Worm (Caenorhabditis elegans) whole organism, early embryonic: ENCODE data around the gene C27C12.3.

Experiments
- B0310.2 ChIP-seq: sonication (generic microtip); optimal IDR thresholded peaks from 2 replicates; lab custom pipeline; 2016; ENCODE audit warnings: mild to moderate bottlenecking, missing genetic modification characterization, missing compliant biosample characterization
- F13C5.2 ChIP-seq: sonication (generic microtip); optimal IDR thresholded peaks from 2 replicates; lab custom pipeline; 2017; ENCODE audit warnings: mild to moderate bottlenecking, missing genetic modification characterization, inconsistent platforms, missing compliant biosample characterization
- aly-1 ChIP-seq: sonication (generic microtip); optimal IDR thresholded peaks from 2 replicates; lab custom pipeline; 2016; ENCODE audit warnings: missing genetic modification characterization, missing compliant biosample characterization
- ama-1 ChIP-seq: fragments of 150-350 bp; optimal IDR thresholded peaks from 2 replicates; lab custom pipeline; 2014
- ceh-13 ChIP-seq: fragments of 200-800 bp; sonication (Bioruptor generic); optimal IDR thresholded peaks from 2 replicates; lab custom pipeline; 2018; ENCODE audit warnings: mild to moderate bottlenecking, missing genetic modification characterization, missing compliant biosample characterization
- ceh-36 ChIP-seq: sonication (generic microtip); optimal IDR thresholded peaks from 2 replicates; lab custom pipeline; 2016; ENCODE audit warnings: missing genetic modification characterization, inconsistent platforms, missing compliant biosample characterization
- ets-7 ChIP-seq: sonication (generic microtip); optimal IDR thresholded peaks from 2 replicates; lab custom pipeline; 2016; ENCODE audit warnings: missing genotype, missing genetic modification characterization, missing compliant biosample characterization
- flt-1 ChIP-seq: fragments of 200-800 bp; sonication (Bioruptor generic); IDR thresholded peaks from 2 replicates; pipeline ENCODE4 v1.3.6; 2022; ENCODE audit warnings: missing genetic modification characterization, missing compliant biosample characterization
- hmbx-1 ChIP-seq: sonication (generic microtip); optimal IDR thresholded peaks from 2 replicates; lab custom pipeline; 2016; ENCODE audit warnings: mild to moderate bottlenecking, missing genetic modification characterization, missing compliant biosample characterization
- hmg-4 ChIP-seq: fragments of 200-800 bp; sonication (Bioruptor generic); optimal IDR thresholded peaks from 2 replicates; lab custom pipeline; 2018; ENCODE audit warnings: mild to moderate bottlenecking, missing genetic modification characterization, missing compliant biosample characterization
- hnd-1 ChIP-seq: sonication (generic microtip); optimal IDR thresholded peaks from 2 replicates; lab custom pipeline; 2016; ENCODE audit warnings: missing genetic modification characterization, missing compliant biosample characterization
- pes-1 ChIP-seq: fragments of 200-800 bp; sonication (Bioruptor generic); IDR thresholded peaks from 2 replicates; pipeline ENCODE4 v1.3.6; 2022; ENCODE audit warnings: missing genetic modification reagents, missing genetic modification characterization, missing compliant biosample characterization
- scrt-1 ChIP-seq: fragments of 200-800 bp; sonication (Bioruptor generic); IDR thresholded peaks from 2 replicates; pipeline ENCODE4 v1.3.6; 2022; ENCODE audit warnings: missing genetic modification characterization, missing compliant biosample characterization
- sea-1 ChIP-seq: fragments of 200-800 bp; sonication (Bioruptor generic); conservative IDR thresholded peaks from 2 replicates; pipeline ENCODE4 v1.3.6; 2022; ENCODE audit warnings: missing genetic modification characterization, missing compliant biosample characterization
- tbx-11 ChIP-seq: fragments of 200-800 bp; sonication (Bioruptor generic); IDR thresholded peaks from 2 replicates; pipeline ENCODE4 v1.3.6; 2022; ENCODE audit warnings: missing genetic modification characterization, missing compliant biosample characterization
- tbx-37 ChIP-seq: fragments of 200-800 bp; sonication (Bioruptor generic); conservative IDR thresholded peaks from 2 replicates; pipeline ENCODE4 v1.3.6; 2022; ENCODE audit warnings: missing genetic modification reagents, missing genetic modification characterization, missing compliant biosample characterization
- tra-4 ChIP-seq: sonication (generic microtip); optimal IDR thresholded peaks from 2 replicates; lab custom pipeline; 2017; ENCODE audit warnings: missing genetic modification characterization, missing compliant biosample characterization

The C27C12.3 gene

ce11 chrX:14844481-14844880 is 21.2 kb downstream of the C27C12.3 start:
- TF ChIP-seq hmg-4 (GFP tag; lab: Kevin White, UChicago): no peak
- TF ChIP-seq scrt-1 (GFP tag; lab: Robert Waterston, UW): no peak
- TF ChIP-seq hnd-1 (tag; lab: Kevin White, UChicago): no peak
- TF ChIP-seq ceh-13: no peak
- no peak for TF ChIP-seq tbx-11 (GFP tag; lab: Robert Waterston, UW)
- TF ChIP-seq aly-1 (tag; lab: Kevin White, UChicago): no peak
- TF ChIP-seq ama-1 (lab: Kevin White, UChicago): no peak
- no peak for TF ChIP-seq F13C5.2
- no peak for TF ChIP-seq tbx-37 (GFP tag; lab: Robert Waterston, UW)
- no peak for TF ChIP-seq ets-7 (tag; lab: Kevin White, UChicago)

DNA sequence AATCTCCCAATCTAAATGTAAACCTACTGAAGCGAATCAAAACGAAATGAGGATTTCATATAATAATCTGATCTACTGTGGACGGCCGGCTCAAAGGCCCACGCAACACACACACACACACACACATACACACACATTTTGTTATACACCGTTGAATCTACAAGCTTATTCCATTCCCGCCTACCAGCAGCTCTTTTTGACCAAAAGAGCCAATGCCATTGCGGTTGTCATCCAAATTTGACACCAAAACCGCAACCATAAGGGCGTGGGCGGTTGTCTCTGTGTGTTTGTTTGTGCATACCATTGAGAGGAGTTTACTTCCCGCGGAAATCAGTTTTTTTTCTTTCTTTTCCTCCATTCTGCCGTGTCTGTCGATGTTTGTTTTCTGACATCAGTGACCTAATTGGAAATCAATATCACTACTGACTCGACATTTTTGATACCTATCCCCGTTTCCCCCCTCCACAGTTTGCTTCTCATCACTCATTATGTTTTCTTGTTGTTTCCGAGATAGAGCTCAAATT is 22.7 kb downstream of the C27C12.3 start:
- TF ChIP-seq ama-1 (lab: Kevin White, UChicago): no peak
- TF ChIP-seq ceh-13: no peak
- no peak for TF ChIP-seq hmbx-1 (tag; lab: Kevin White, UChicago)
- no peak for TF ChIP-seq tbx-37 (GFP tag; lab: Robert Waterston, UW)
- no peak for TF ChIP-seq ets-7 (tag; lab: Kevin White, UChicago)

ce11 chrX:14841030-14841429 is 24.6 kb downstream of the C27C12.3 start:
- TF ChIP-seq sea-1 (GFP tag; lab: Robert Waterston, UW) (0 out of 2 replicates have a peak, but pooled peaks have one; percentile 39), hmbx-1 (tag; lab: Kevin White, UChicago) (no peak), F13C5.2 (peak; percentile 73), hmg-4 (GFP tag; lab: Kevin White, UChicago) (peak; percentile 82)

- TF ChIP-seq ets-7 (tag; lab: Kevin White, UChicago): no peak
- TF ChIP-seq B0310.2 (tag; lab: Kevin White, UChicago): no peak
- TF ChIP-seq scrt-1 (GFP tag; lab: Robert Waterston, UW): no peak
- no peak for TF ChIP-seq pes-1
- no peak for TF ChIP-seq flt-1 (GFP tag; lab: Robert Waterston, UW)
- no peak for TF ChIP-seq sea-1 (GFP tag; lab: Robert Waterston, UW)
- TF ChIP-seq ceh-36 (tag; lab: Kevin White, UChicago): no peak
- TF ChIP-seq hnd-1 (tag; lab: Kevin White, UChicago): no peak
- no peak for TF ChIP-seq tbx-37 (GFP tag; lab: Robert Waterston, UW)
- no peak for TF ChIP-seq tra-4 (tag; lab: Kevin White, UChicago)
- no peak for TF ChIP-seq aly-1 (tag; lab: Kevin White, UChicago)
- no peak for TF ChIP-seq ama-1 (lab: Kevin White, UChicago)
- no peak for TF ChIP-seq hmg-4 (GFP tag; lab: Kevin White, UChicago)
- TF ChIP-seq tbx-11 (GFP tag; lab: Robert Waterston, UW): no peak
- TF ChIP-seq ceh-13: no peak
- no peak for TF ChIP-seq hmbx-1 (tag; lab: Kevin White, UChicago)
- no peak for TF ChIP-seq F13C5.2
Observed at ce11 chrX:14838339-14838738, 27.3 kb downstream of the C27C12.3 start.

DNA sequence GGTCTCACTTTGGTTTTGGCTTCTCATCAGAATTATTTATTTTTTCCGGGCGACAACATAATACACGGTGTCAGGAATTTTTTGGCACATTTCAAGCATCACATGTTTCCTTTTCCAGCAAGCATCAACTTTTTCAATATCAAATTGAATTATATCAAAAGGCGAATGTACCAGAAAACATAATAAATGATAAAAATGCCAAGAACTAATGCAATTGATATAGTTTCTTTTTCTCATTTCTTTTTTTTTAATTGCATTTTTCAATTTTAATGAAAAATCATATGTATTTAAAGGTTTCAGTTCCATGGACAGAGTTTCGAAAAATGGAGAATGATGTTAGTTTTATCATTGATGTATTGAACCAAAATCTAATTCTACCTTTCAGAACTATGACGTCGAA is 34.1 kb downstream of the C27C12.3 start, which contains the start of gene dpf-2:
Gene dpf-2 (plus strand): TSS at position 301 of the 400 bp plus-strand sequence.
- no peak for TF ChIP-seq tbx-37 (GFP tag; lab: Robert Waterston, UW)
- TF ChIP-seq pes-1: no peak
- TF ChIP-seq ama-1 (lab: Kevin White, UChicago): no peak
- TF ChIP-seq aly-1 (tag; lab: Kevin White, UChicago): no peak
- no peak for TF ChIP-seq F13C5.2
- TF ChIP-seq hnd-1 (tag; lab: Kevin White, UChicago): no peak
- TF ChIP-seq sea-1 (GFP tag; lab: Robert Waterston, UW): no peak
- TF ChIP-seq ceh-13: no peak
- no peak for TF ChIP-seq ets-7 (tag; lab: Kevin White, UChicago)
- TF ChIP-seq tra-4 (tag; lab: Kevin White, UChicago): no peak
- TF ChIP-seq B0310.2 (tag; lab: Kevin White, UChicago): no peak
- TF ChIP-seq scrt-1 (GFP tag; lab: Robert Waterston, UW): no peak
- no peak for TF ChIP-seq flt-1 (GFP tag; lab: Robert Waterston, UW)
- no peak for TF ChIP-seq hmg-4 (GFP tag; lab: Kevin White, UChicago)
- TF ChIP-seq hmbx-1 (tag; lab: Kevin White, UChicago): no peak
- no peak for TF ChIP-seq ceh-36 (tag; lab: Kevin White, UChicago)
- TF ChIP-seq tbx-11 (GFP tag; lab: Robert Waterston, UW): no peak

DNA sequence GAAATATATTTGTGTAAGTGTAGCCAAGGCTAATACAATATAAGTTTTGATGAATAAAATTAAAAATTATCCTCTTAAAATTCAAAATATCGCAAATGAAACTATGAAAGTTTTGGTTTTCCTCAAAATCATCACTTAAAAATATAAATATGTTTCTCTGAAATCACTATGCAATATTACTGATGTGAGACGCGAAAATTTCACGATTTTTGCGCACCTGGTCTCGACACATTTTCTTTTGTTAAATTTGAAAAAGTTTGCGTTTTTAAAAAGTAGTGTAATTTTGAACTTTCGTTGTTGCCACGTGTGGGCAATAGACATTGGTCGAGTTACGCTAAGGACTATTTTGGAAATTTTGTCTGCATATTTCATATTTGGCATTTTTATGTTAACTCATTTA is 36.9 kb downstream of the C27C12.3 start:
- TF ChIP-seq aly-1 (tag; lab: Kevin White, UChicago): no peak
- TF ChIP-seq hmg-4 (GFP tag; lab: Kevin White, UChicago): no peak
- TF ChIP-seq pes-1: no peak
- no peak for TF ChIP-seq tra-4 (tag; lab: Kevin White, UChicago)

DNA sequence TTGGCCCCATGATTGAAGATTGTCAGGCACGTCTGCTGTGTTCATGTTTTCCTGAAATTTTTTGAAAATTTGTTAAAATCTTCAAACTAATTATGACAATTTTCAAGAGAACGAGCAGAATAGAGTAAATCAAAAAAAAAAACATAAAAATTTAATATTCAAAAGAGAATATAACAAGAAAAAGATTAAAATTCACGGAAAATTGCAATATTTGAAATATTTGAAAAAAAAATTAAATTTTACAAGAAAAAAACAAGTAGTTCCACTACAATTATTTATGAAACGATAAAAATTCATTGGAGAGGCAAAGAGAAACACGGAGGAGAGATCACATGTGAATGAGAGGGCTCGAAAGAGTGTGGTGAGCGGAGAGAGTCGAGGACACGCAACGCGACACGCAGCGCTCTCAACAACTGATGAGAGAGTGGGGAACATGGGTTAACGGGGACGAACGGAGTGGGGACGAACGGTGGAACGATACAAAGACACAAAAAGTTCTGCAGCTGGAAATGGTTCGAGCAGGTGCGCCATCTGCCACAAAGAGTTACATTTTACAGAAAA is 41.1 kb downstream of the C27C12.3 start, which contains the start of gene mbk-1:
Gene mbk-1 (minus strand): TSS at position 51 of the 561 bp plus-strand sequence.
- no peak for TF ChIP-seq ceh-36 (tag; lab: Kevin White, UChicago)
- no peak for TF ChIP-seq tra-4 (tag; lab: Kevin White, UChicago)
- TF ChIP-seq hnd-1 (tag; lab: Kevin White, UChicago): no peak
- no peak for TF ChIP-seq ets-7 (tag; lab: Kevin White, UChicago)
- no peak for TF ChIP-seq ceh-13
- no peak for TF ChIP-seq ama-1 (lab: Kevin White, UChicago)
- TF ChIP-seq aly-1 (tag; lab: Kevin White, UChicago): no peak
- TF ChIP-seq scrt-1 (GFP tag; lab: Robert Waterston, UW): no peak
- no peak for TF ChIP-seq hmg-4 (GFP tag; lab: Kevin White, UChicago)
- no peak for TF ChIP-seq flt-1 (GFP tag; lab: Robert Waterston, UW)
- no peak for TF ChIP-seq F13C5.2
- TF ChIP-seq pes-1: no peak
- no peak for TF ChIP-seq tbx-11 (GFP tag; lab: Robert Waterston, UW)
- no peak for TF ChIP-seq hmbx-1 (tag; lab: Kevin White, UChicago)
- TF ChIP-seq sea-1 (GFP tag; lab: Robert Waterston, UW): no peak
- no peak for TF ChIP-seq tbx-37 (GFP tag; lab: Robert Waterston, UW)
- no peak for TF ChIP-seq B0310.2 (tag; lab: Kevin White, UChicago)
